Worm (Caenorhabditis elegans) whole organism, L2 larva: ENCODE data around the gene F28C6.9.

ENCODE experiments used
- F13H6.1 ChIP-seq: sonication (generic microtip); optimal IDR thresholded peaks from 2 replicates; lab custom pipeline; 2016; ENCODE audit warnings: missing genetic modification characterization, missing compliant biosample characterization
- unc-39 ChIP-seq: fragments of 150-350 bp; optimal IDR thresholded peaks from 2 replicates; lab custom pipeline; 2014; ENCODE audit warnings: missing biosample characterization, missing genetic modification characterization
- ztf-11 ChIP-seq: sonication (generic microtip); optimal IDR thresholded peaks from 2 replicates; lab custom pipeline; 2017; ENCODE audit warnings: missing biosample characterization, missing genetic modification characterization

DNA sequence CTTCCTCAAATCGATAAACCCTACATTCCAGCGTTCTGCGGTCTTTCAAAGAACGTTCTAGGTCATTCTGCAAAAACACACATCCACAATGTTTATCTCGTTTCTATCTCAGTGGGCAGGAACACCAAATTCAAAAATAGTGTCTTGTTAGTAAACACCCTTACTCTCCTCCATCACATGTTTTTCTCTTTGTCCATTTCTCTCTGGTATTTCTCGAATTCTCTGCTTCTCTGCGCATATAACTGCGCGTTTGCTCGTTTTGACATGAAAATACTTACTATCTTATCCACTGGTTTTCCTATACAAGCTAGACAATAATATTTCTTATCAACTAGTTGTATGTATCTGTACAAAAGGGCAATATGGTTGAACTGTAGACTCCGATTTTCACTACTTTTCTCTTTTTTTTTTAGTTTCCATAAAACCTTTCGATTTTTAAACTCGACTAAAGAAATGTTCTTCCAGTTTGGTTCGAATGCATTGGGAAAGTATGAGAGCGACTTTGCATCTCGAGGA is 40.7 kb upstream of the F28C6.9 start, which contains the start of gene pyr-1:
- TF ChIP-seq F13H6.1 (tag; lab: Kevin White, UChicago) (no peak), unc-39 (no peak), ztf-11 (tag; lab: Kevin White, UChicago) (no peak)
